Fruit fly (Drosophila melanogaster) whole organism, prepupa: Measurements from ENCODE around the gene SLC22A.

Experiments
- CG10631 ChIP-seq: fragments of 200-800 bp; sonication (Bioruptor generic); optimal IDR thresholded peaks from 2 replicates; lab custom pipeline; 2016; ENCODE audit warnings: missing biosample characterization, missing genetic modification characterization
- CG3032 ChIP-seq: fragments of 200-800 bp; optimal IDR thresholded peaks from 2 replicates; lab custom pipeline; 2019; ENCODE audit warnings: missing biosample characterization, mild to moderate bottlenecking, missing genetic modification characterization, moderate library complexity
- CG6792 ChIP-seq: fragments of 200-800 bp; sonication (Bioruptor generic); optimal IDR thresholded peaks from 3 replicates; lab custom pipeline; 2016; ENCODE audit warnings: missing biosample characterization, missing genetic modification characterization
- CG8632 ChIP-seq: fragments of 200-800 bp; sonication (Bioruptor generic); optimal IDR thresholded peaks from 3 replicates; lab custom pipeline; 2016; ENCODE audit warnings: missing biosample characterization, missing genetic modification characterization
- Gug ChIP-seq: fragments of 200-800 bp; sonication (Bioruptor generic); IDR thresholded peaks from 2 replicates; pipeline ENCODE4 v1.3.6; 2022; ENCODE audit warnings: missing biosample characterization, missing genetic modification characterization
- Hr4 ChIP-seq: fragments of 200-800 bp; sonication (Bioruptor generic); optimal IDR thresholded peaks from 3 replicates; lab custom pipeline; 2016; ENCODE audit warnings: missing biosample characterization, missing genetic modification characterization
- dsx ChIP-seq: fragments of 200-800 bp; optimal IDR thresholded peaks from 3 replicates; lab custom pipeline; 2019; ENCODE audit warnings: missing biosample characterization, mild to moderate bottlenecking, missing genetic modification characterization, moderate library complexity; ENCODE audit not compliant: poor library complexity, severe bottlenecking
- lz ChIP-seq: fragments of 200-800 bp; sonication (Bioruptor generic); optimal IDR thresholded peaks from 3 replicates; lab custom pipeline; 2016; ENCODE audit warnings: missing biosample characterization, missing genetic modification characterization
- ss ChIP-seq, 2 experiments: fragments of 200-800 bp; sonication (Bioruptor generic); optimal IDR thresholded peaks; 2 replicates in 1 of 2; 3 replicates in 1 of 2; lab custom pipeline; 2017 to 2018; ENCODE audit warnings: mild to moderate bottlenecking in 2 of 2, missing biosample characterization in 2 of 2, missing genetic modification characterization in 2 of 2, moderate library complexity in 1 of 2

DNA sequence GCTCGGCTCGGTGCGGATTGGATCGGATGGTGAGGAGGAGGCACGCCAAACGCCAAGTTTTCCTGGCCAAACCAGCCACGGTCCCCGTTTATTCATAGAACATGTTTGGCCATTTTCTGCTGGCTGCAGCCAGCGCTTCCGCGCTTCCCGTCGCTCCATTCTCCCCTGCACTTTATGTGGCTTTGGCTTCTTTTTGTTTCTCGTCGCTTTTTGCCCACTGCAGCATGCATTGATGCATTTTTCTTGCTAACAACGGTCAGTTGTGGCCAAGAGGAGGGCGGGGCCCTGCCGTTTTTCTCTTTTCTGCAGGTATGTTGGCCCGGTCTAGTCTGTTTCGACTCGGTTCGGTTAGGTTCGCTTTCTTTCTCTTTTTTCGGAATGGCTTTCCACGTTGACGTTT is 38.3 kb upstream of the SLC22A start:
- TF ChIP-seq ss (GFP tag; optimal IDR thresholded peaks at IDR 0.05; lab: Kevin White, UChicago) (no peak), Gug (GFP tag; lab: Robert Waterston, UW) (no peak), CG3032 (tag; lab: Kevin White, UChicago) (no peak), dsx (no peak), CG10631 (GFP tag; lab: Kevin White, UChicago) (no peak), CG6792 (GFP tag; lab: Kevin White, UChicago) (no peak), lz (GFP tag; lab: Kevin White, UChicago) (no peak), Hr4 (no peak), CG8632 (GFP tag; lab: Kevin White, UChicago) (no peak)
